Worm (Caenorhabditis elegans) whole organism, L3 larva: ENCODE measurements around the gene fbxb-65.

Experiments used
- ceh-28 ChIP-seq: fragments of 150-350 bp; optimal IDR thresholded peaks from 2 replicates; lab custom pipeline; 2014; ENCODE audit warnings: missing biosample characterization, missing genetic modification reagents, missing genetic modification characterization
- ceh-82 ChIP-seq: fragments of 150-350 bp; optimal IDR thresholded peaks from 2 replicates; lab custom pipeline; 2014; ENCODE audit warnings: missing biosample characterization, missing genetic modification characterization
- elt-2 ChIP-seq: sonication (generic microtip); optimal IDR thresholded peaks from 2 replicates; lab custom pipeline; 2016; ENCODE audit warnings: missing genetic modification reagents, mild to moderate bottlenecking, missing genetic modification characterization, missing compliant biosample characterization
- elt-3 ChIP-seq, 3 experiments: fragments of 150-350 bp in 1 of 3; sonication (generic microtip) in 2 of 3; optimal IDR thresholded peaks; 2 replicates in 2 of 3; 4 replicates in 1 of 3; lab custom pipeline; 2014 to 2017; ENCODE audit warnings: missing biosample characterization in 3 of 3, missing genetic modification characterization in 3 of 3
- nhr-11 ChIP-seq: fragments of 150-350 bp; optimal IDR thresholded peaks from 2 replicates; lab custom pipeline; 2014; ENCODE audit warnings: missing biosample characterization, missing genetic modification characterization
- nhr-28 ChIP-seq: fragments of 150-350 bp; optimal IDR thresholded peaks from 2 replicates; lab custom pipeline; 2014; ENCODE audit warnings: missing biosample characterization, missing genetic modification characterization
- pha-4 ChIP-seq: fragments of 150-350 bp; optimal IDR thresholded peaks from 2 replicates; lab custom pipeline; 2014; ENCODE audit warnings: missing biosample characterization, missing genetic modification reagents, missing genetic modification characterization
- pqm-1 ChIP-seq: fragments of 150-350 bp; optimal IDR thresholded peaks from 2 replicates; lab custom pipeline; 2017; ENCODE audit warnings: missing biosample characterization, missing genetic modification characterization, inconsistent platforms
- snpc-4 ChIP-seq: fragments of 150-350 bp; optimal IDR thresholded peaks from 2 replicates; lab custom pipeline; 2014; ENCODE audit warnings: missing biosample characterization, missing genetic modification characterization

The fbxb-65 gene

DNA sequence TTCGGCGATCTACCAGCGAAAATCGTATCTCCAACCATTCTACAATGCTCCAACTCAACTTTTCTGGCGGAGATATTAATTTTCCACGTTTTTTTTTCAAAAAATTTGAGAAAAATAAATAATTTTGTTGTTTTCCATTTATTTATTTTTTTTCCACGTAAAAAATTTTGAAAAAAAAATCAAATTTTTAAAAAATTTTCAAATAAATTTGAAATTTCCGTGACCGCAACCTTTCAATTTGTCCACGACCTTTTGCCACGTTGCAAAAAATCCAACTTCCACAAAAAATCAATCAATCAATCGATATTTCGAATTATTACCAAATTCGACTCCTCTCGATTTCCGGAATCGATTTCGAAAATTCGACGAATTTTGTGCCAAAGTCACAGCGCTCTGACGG lies 41.9 kb downstream of the fbxb-65 start, which contains the start of gene Y43F8A.2:
Gene Y43F8A.2, plus strand, starts transcription at position 301 of the 400 bp plus-strand sequence.
- no peak for TF ChIP-seq ceh-28 (tag; lab: Kevin White, UChicago)
- TF ChIP-seq ceh-82 (tag; lab: Kevin White, UChicago) = no peak
- no peak for TF ChIP-seq nhr-11 (tag; lab: Kevin White, UChicago)

DNA sequence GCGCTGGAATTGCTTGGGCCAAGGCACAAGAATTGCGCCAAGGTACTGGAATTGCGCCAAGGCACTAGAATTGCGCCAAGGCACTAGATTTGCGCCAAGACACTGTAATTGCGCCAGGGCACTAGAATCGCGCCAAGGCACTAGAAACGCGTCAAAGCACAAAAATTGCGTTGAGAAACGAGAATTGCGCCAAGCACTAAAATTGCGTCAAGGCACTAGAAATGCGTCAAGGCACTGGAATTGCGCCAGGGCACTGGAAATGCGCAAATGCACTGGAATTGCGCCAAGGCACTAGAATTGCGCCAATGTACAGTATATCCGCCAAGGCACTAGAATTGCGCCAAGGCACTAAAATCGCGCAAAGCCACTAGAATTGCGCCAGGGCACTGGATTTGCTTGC lies 42.4 kb downstream of the fbxb-65 start:
- no peak for TF ChIP-seq nhr-28 (tag; lab: Kevin White, UChicago)

DNA sequence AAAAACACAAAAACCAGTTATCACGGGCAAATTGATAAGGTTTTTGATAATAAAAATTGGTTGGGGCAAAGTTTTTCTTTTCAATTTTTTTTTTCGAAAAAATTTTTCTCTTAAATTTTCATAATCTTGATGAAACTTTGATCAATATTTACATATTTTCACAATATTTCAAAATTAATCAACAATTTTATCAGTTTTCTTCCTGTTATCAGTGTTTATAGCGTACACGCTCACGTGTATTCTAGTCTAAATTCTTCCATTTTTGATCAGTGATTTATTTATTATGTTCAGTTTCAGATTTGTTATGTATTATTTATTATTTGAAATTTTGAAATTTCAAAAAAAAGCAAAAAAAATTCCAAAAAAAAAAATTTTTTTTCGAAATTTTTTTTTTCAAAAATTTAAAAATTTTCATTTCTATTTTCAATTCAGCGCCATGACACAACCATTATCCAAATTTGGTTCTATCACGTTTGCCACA lies 47.7 kb downstream of the fbxb-65 start, which contains the start of gene nceh-1:
Gene nceh-1, plus strand, starts transcription at position 431 of the 481 bp plus-strand sequence.
- TF ChIP-seq pha-4 (tag; lab: Kevin White, UChicago) (peak; percentile 85), pqm-1 (tag; lab: Kevin White, UChicago) (peak; percentile 21), elt-3 (tag; optimal IDR thresholded peaks at IDR 0.05; lab: Kevin White, UChicago) (no peak), snpc-4 (tag; lab: Kevin White, UChicago) (no peak), elt-2 (tag; lab: Kevin White, UChicago) (peak; percentile 85)
